Worm (Caenorhabditis elegans) whole organism, mixed stage, embryonic: Measurements from ENCODE around the gene M01B2.8.

Experiments
- M03D4.4 ChIP-seq: sonication (generic microtip); optimal IDR thresholded peaks from 2 replicates; lab custom pipeline; 2017; ENCODE audit warnings: mild to moderate bottlenecking, missing genetic modification characterization, missing compliant biosample characterization
- bed-3 ChIP-seq: fragments of 200-800 bp; sonication (Bioruptor generic); optimal IDR thresholded peaks from 3 replicates; lab custom pipeline; 2018; ENCODE audit warnings: mild to moderate bottlenecking, missing genetic modification characterization, moderate library complexity, missing compliant biosample characterization
- ceh-39 ChIP-seq: fragments of 150-350 bp; optimal IDR thresholded peaks from 2 replicates; lab custom pipeline; 2014; ENCODE audit warnings: missing biosample characterization, missing genetic modification characterization
- ceh-43 ChIP-seq: fragments of 200-800 bp; sonication (Bioruptor generic); optimal IDR thresholded peaks from 2 replicates; lab custom pipeline; 2018; ENCODE audit warnings: mild to moderate bottlenecking, missing genetic modification characterization, moderate library complexity, missing compliant biosample characterization
- ceh-83 ChIP-seq: fragments of 200-800 bp; sonication (Bioruptor generic); optimal IDR thresholded peaks from 2 replicates; lab custom pipeline; 2018; ENCODE audit warnings: mild to moderate bottlenecking, missing genetic modification characterization, missing compliant biosample characterization
- cnd-1 ChIP-seq: fragments of 200-800 bp; sonication (Bioruptor generic); optimal IDR thresholded peaks from 2 replicates; lab custom pipeline; 2018; ENCODE audit warnings: mild to moderate bottlenecking, missing genetic modification characterization, missing compliant biosample characterization
- drap-1 ChIP-seq: fragments of 200-800 bp; sonication (Bioruptor generic); optimal IDR thresholded peaks from 3 replicates; lab custom pipeline; 2018; ENCODE audit warnings: mild to moderate bottlenecking, missing genetic modification characterization, missing compliant biosample characterization
- elt-1 ChIP-seq: sonication (generic microtip); optimal IDR thresholded peaks from 2 replicates; lab custom pipeline; 2017; ENCODE audit warnings: missing genetic modification characterization, mild to moderate bottlenecking, missing compliant biosample characterization, antibody characterized with exemption, moderate library complexity, borderline replicate concordance; ENCODE audit not compliant: insufficient read depth
- elt-3 ChIP-seq: fragments of 150-350 bp; optimal IDR thresholded peaks from 2 replicates; lab custom pipeline; 2014; ENCODE audit warnings: missing biosample characterization, missing genetic modification characterization
- flh-1 ChIP-seq: fragments of 200-800 bp; sonication (Bioruptor generic); optimal IDR thresholded peaks from 2 replicates; lab custom pipeline; 2018; ENCODE audit warnings: mild to moderate bottlenecking, missing genetic modification characterization, moderate library complexity, missing compliant biosample characterization
- ham-2 ChIP-seq: fragments of 200-800 bp; sonication (Bioruptor generic); optimal IDR thresholded peaks from 2 replicates; lab custom pipeline; 2018; ENCODE audit warnings: mild to moderate bottlenecking, missing genetic modification characterization, missing compliant biosample characterization
- hlh-1 ChIP-seq: fragments of 150-350 bp; optimal IDR thresholded peaks from 2 replicates; lab custom pipeline; 2014; ENCODE audit warnings: missing biosample characterization, missing genetic modification reagents, missing genetic modification characterization
- lsy-2 ChIP-seq: fragments of 150-350 bp; optimal IDR thresholded peaks from 2 replicates; lab custom pipeline; 2014; ENCODE audit warnings: missing biosample characterization, missing genetic modification characterization
- mab-5 ChIP-seq: fragments of 150-350 bp; optimal IDR thresholded peaks from 2 replicates; lab custom pipeline; 2014; ENCODE audit warnings: missing biosample characterization, missing genetic modification characterization
- mep-1 ChIP-seq: fragments of 150-350 bp; optimal IDR thresholded peaks from 2 replicates; lab custom pipeline; 2017; ENCODE audit warnings: missing biosample characterization, missing genetic modification reagents, missing genetic modification characterization, inconsistent platforms
- mls-2 ChIP-seq: sonication (generic microtip); optimal IDR thresholded peaks from 2 replicates; lab custom pipeline; 2016; ENCODE audit warnings: mild to moderate bottlenecking, missing genetic modification characterization, moderate library complexity, missing compliant biosample characterization
- nhr-12 ChIP-seq: fragments of 150-350 bp; optimal IDR thresholded peaks from 2 replicates; lab custom pipeline; 2014; ENCODE audit warnings: missing biosample characterization, missing genetic modification characterization
- nhr-237 ChIP-seq: fragments of 150-350 bp; optimal IDR thresholded peaks from 2 replicates; lab custom pipeline; 2014; ENCODE audit warnings: missing biosample characterization, missing genetic modification characterization
- nhr-76 ChIP-seq: sonication (generic microtip); optimal IDR thresholded peaks from 2 replicates; lab custom pipeline; 2017; ENCODE audit warnings: missing biosample characterization, missing genetic modification characterization
- pha-4 ChIP-seq: fragments of 150-350 bp; optimal IDR thresholded peaks from 2 replicates; lab custom pipeline; 2018; ENCODE audit warnings: missing biosample characterization, missing genetic modification reagents, missing genetic modification characterization
- sem-2 ChIP-seq: fragments of 200-800 bp; sonication (Bioruptor generic); optimal IDR thresholded peaks from 2 replicates; lab custom pipeline; 2018; ENCODE audit warnings: mild to moderate bottlenecking, missing genetic modification characterization, missing compliant biosample characterization
- snpc-4 ChIP-seq: fragments of 150-350 bp; optimal IDR thresholded peaks from 2 replicates; lab custom pipeline; 2014; ENCODE audit warnings: missing biosample characterization, missing genetic modification characterization
- sptf-1 ChIP-seq: sonication (generic microtip); optimal IDR thresholded peaks from 2 replicates; lab custom pipeline; 2017; ENCODE audit warnings: mild to moderate bottlenecking, missing genetic modification characterization, moderate library complexity, missing compliant biosample characterization
- tbx-8 ChIP-seq: fragments of 200-800 bp; sonication (Bioruptor generic); optimal IDR thresholded peaks from 2 replicates; lab custom pipeline; 2018; ENCODE audit warnings: mild to moderate bottlenecking, missing genetic modification characterization, moderate library complexity, missing compliant biosample characterization
- unc-120 ChIP-seq: sonication (generic microtip); optimal IDR thresholded peaks from 2 replicates; lab custom pipeline; 2017; ENCODE audit warnings: missing genetic modification characterization, missing compliant biosample characterization; ENCODE audit not compliant: poor library complexity, severe bottlenecking
- unc-39 ChIP-seq: fragments of 150-350 bp; optimal IDR thresholded peaks from 2 replicates; lab custom pipeline; 2014; ENCODE audit warnings: missing biosample characterization, missing genetic modification characterization
- unc-62 ChIP-seq: fragments of 150-350 bp; optimal IDR thresholded peaks from 2 replicates; lab custom pipeline; 2014; ENCODE audit warnings: missing biosample characterization, missing genetic modification reagents, missing genetic modification characterization
- zip-8 ChIP-seq: fragments of 150-350 bp; optimal IDR thresholded peaks from 2 replicates; lab custom pipeline; 2014; ENCODE audit warnings: missing biosample characterization, missing genetic modification characterization
- ztf-11 ChIP-seq: fragments of 150-350 bp; optimal IDR thresholded peaks from 2 replicates; lab custom pipeline; 2014; ENCODE audit warnings: missing biosample characterization, missing genetic modification characterization

The M01B2.8 gene

ce11 chrV:15226206-15226605 lies 33.8 kb upstream of the M01B2.8 start:
- no peak for TF ChIP-seq bed-3 (GFP tag; lab: Kevin White, UChicago)
- TF ChIP-seq sem-2 (GFP tag; lab: Kevin White, UChicago): no peak
- no peak for TF ChIP-seq mep-1
- TF ChIP-seq M03D4.4 (tag; lab: Kevin White, UChicago): no peak
- no peak for TF ChIP-seq mab-5 (tag; lab: Kevin White, UChicago)
- TF ChIP-seq nhr-237: no peak
- no peak for TF ChIP-seq tbx-8 (GFP tag; lab: Kevin White, UChicago)
- no peak for TF ChIP-seq mls-2 (tag; lab: Kevin White, UChicago)
- no peak for TF ChIP-seq ceh-83 (GFP tag; lab: Kevin White, UChicago)
- TF ChIP-seq snpc-4: no peak
- no peak for TF ChIP-seq unc-120 (tag; lab: Kevin White, UChicago)
- no peak for TF ChIP-seq elt-3
- no peak for TF ChIP-seq ceh-39 (tag; lab: Kevin White, UChicago)
- TF ChIP-seq drap-1 (GFP tag; lab: Kevin White, UChicago): no peak
- TF ChIP-seq ztf-11 (tag; lab: Kevin White, UChicago): no peak
- no peak for TF ChIP-seq nhr-76
- no peak for TF ChIP-seq flh-1 (GFP tag; lab: Kevin White, UChicago)
- no peak for TF ChIP-seq hlh-1 (tag; lab: Kevin White, UChicago)
- TF ChIP-seq pha-4 (tag; lab: Kevin White, UChicago): no peak
- TF ChIP-seq, all 35 proteins: peak for 0

- TF ChIP-seq ceh-39 (tag; lab: Kevin White, UChicago) (no peak), nhr-12 (tag; lab: Kevin White, UChicago) (no peak), ceh-83 (GFP tag; lab: Kevin White, UChicago) (no peak), lsy-2 (tag; lab: Kevin White, UChicago) (no peak), ztf-11 (tag; lab: Kevin White, UChicago) (no peak), pha-4 (tag; lab: Kevin White, UChicago) (no peak), nhr-76 (no peak), ceh-43 (no peak), unc-62 (GFP tag; lab: Kevin White, UChicago) (no peak), zip-8 (tag; lab: Kevin White, UChicago) (no peak), elt-1 (tag; lab: Kevin White, UChicago) (no peak), tbx-8 (GFP tag; lab: Kevin White, UChicago) (no peak), mab-5 (tag; lab: Kevin White, UChicago) (no peak), mls-2 (tag; lab: Kevin White, UChicago) (no peak), M03D4.4 (tag; lab: Kevin White, UChicago) (no peak), hlh-1 (tag; lab: Kevin White, UChicago) (no peak), cnd-1 (tag; lab: Kevin White, UChicago) (no peak), drap-1 (GFP tag; lab: Kevin White, UChicago) (no peak), ham-2 (GFP tag; lab: Kevin White, UChicago) (no peak), unc-39 (no peak)
Measured at ce11 chrV:15230243-15230642, 29.8 kb upstream of the M01B2.8 start, which contains the start of gene srw-15. srw-15 (plus strand) TSS chrV:15230543.

- TF ChIP-seq ceh-39 (tag; lab: Kevin White, UChicago): no peak
- TF ChIP-seq ham-2 (GFP tag; lab: Kevin White, UChicago): no peak
- TF ChIP-seq nhr-237: no peak
- TF ChIP-seq nhr-12 (tag; lab: Kevin White, UChicago): no peak
- no peak for TF ChIP-seq flh-1 (GFP tag; lab: Kevin White, UChicago)
- no peak for TF ChIP-seq sptf-1 (tag; lab: Kevin White, UChicago)
- TF ChIP-seq cnd-1 (tag; lab: Kevin White, UChicago): no peak
- TF ChIP-seq ztf-11 (tag; lab: Kevin White, UChicago): no peak
- no peak for TF ChIP-seq drap-1 (GFP tag; lab: Kevin White, UChicago)
- no peak for TF ChIP-seq elt-1 (tag; lab: Kevin White, UChicago)
- TF ChIP-seq unc-62 (GFP tag; lab: Kevin White, UChicago): no peak
- no peak for TF ChIP-seq snpc-4
- TF ChIP-seq, all 35 proteins: peak for 0
Measured at ce11 chrV:15232200-15232599, 27.8 kb upstream of the M01B2.8 start, which contains the start of gene srw-13. srw-13 (plus strand) TSS chrV:15232500.

ce11 chrV:15235661-15236060 lies 24.3 kb upstream of the M01B2.8 start, which contains the start of gene nhr-164:
nhr-164 (minus strand) TSS chrV:15235761.
- no peak for TF ChIP-seq nhr-12 (tag; lab: Kevin White, UChicago)

ce11 chrV:15238552-15238951 lies 21.5 kb upstream of the M01B2.8 start, which contains the start of gene srw-12:
srw-12 (minus strand) TSS chrV:15238652.
- no peak for TF ChIP-seq elt-3
